Worm (Caenorhabditis elegans) whole organism, L3 larva: ENCODE data around the gene penr-1.

ENCODE experiments used
- ZK546.5 ChIP-seq: sonication (generic microtip); optimal IDR thresholded peaks from 2 replicates; lab custom pipeline; 2017; ENCODE audit warnings: missing biosample characterization, missing genetic modification characterization
- hmg-11 ChIP-seq: sonication (generic microtip); optimal IDR thresholded peaks from 2 replicates; lab custom pipeline; 2016; ENCODE audit warnings: missing genetic modification characterization, missing compliant biosample characterization
- unc-62 ChIP-seq: fragments of 150-350 bp; sonication (generic microtip); optimal IDR thresholded peaks from 4 replicates; lab custom pipeline; 2014; ENCODE audit warnings: missing biosample characterization, missing genetic modification reagents, missing genetic modification characterization

- TF ChIP-seq hmg-11 (tag; lab: Kevin White, UChicago) (no peak), ZK546.5 (tag; lab: Kevin White, UChicago) (no peak), unc-62 (GFP tag; lab: Kevin White, UChicago) (no peak)
Measured at ce11 chrV:5272619-5273074, 3.4 kb downstream of the penr-1 start.
